Worm (Caenorhabditis elegans) whole organism, mixed stage, embryonic: Measurements from ENCODE around the gene K07H8.12.

Experiments
- M03D4.4 ChIP-seq: sonication (generic microtip); optimal IDR thresholded peaks from 2 replicates; lab custom pipeline; 2017; ENCODE audit warnings: mild to moderate bottlenecking, missing genetic modification characterization, missing compliant biosample characterization
- bed-3 ChIP-seq: fragments of 200-800 bp; sonication (Bioruptor generic); optimal IDR thresholded peaks from 3 replicates; lab custom pipeline; 2018; ENCODE audit warnings: mild to moderate bottlenecking, missing genetic modification characterization, moderate library complexity, missing compliant biosample characterization
- blmp-1 ChIP-seq: fragments of 150-350 bp; optimal IDR thresholded peaks from 2 replicates; lab custom pipeline; 2014; ENCODE audit warnings: missing biosample characterization, missing genetic modification characterization
- ceh-39 ChIP-seq: fragments of 150-350 bp; optimal IDR thresholded peaks from 2 replicates; lab custom pipeline; 2014; ENCODE audit warnings: missing biosample characterization, missing genetic modification characterization
- ces-1 ChIP-seq: fragments of 150-350 bp; optimal IDR thresholded peaks from 2 replicates; lab custom pipeline; 2014; ENCODE audit warnings: missing biosample characterization, missing genetic modification reagents, missing genetic modification characterization
- cnd-1 ChIP-seq: fragments of 200-800 bp; sonication (Bioruptor generic); optimal IDR thresholded peaks from 2 replicates; lab custom pipeline; 2018; ENCODE audit warnings: mild to moderate bottlenecking, missing genetic modification characterization, missing compliant biosample characterization
- elt-1 ChIP-seq: sonication (generic microtip); optimal IDR thresholded peaks from 2 replicates; lab custom pipeline; 2017; ENCODE audit warnings: missing genetic modification characterization, mild to moderate bottlenecking, missing compliant biosample characterization, antibody characterized with exemption, moderate library complexity, borderline replicate concordance; ENCODE audit not compliant: insufficient read depth
- elt-3 ChIP-seq: fragments of 150-350 bp; optimal IDR thresholded peaks from 2 replicates; lab custom pipeline; 2014; ENCODE audit warnings: missing biosample characterization, missing genetic modification characterization
- flh-1 ChIP-seq: fragments of 200-800 bp; sonication (Bioruptor generic); optimal IDR thresholded peaks from 2 replicates; lab custom pipeline; 2018; ENCODE audit warnings: mild to moderate bottlenecking, missing genetic modification characterization, moderate library complexity, missing compliant biosample characterization
- ham-2 ChIP-seq: fragments of 200-800 bp; sonication (Bioruptor generic); optimal IDR thresholded peaks from 2 replicates; lab custom pipeline; 2018; ENCODE audit warnings: mild to moderate bottlenecking, missing genetic modification characterization, missing compliant biosample characterization
- lin-13 ChIP-seq: fragments of 150-350 bp; optimal IDR thresholded peaks from 2 replicates; lab custom pipeline; 2014; ENCODE audit warnings: missing biosample characterization, missing genetic modification characterization
- lin-32 ChIP-seq: fragments of 200-800 bp; sonication (Bioruptor generic); optimal IDR thresholded peaks from 2 replicates; lab custom pipeline; 2018; ENCODE audit warnings: mild to moderate bottlenecking, missing genetic modification characterization, missing compliant biosample characterization
- mab-5 ChIP-seq: fragments of 150-350 bp; optimal IDR thresholded peaks from 2 replicates; lab custom pipeline; 2014; ENCODE audit warnings: missing biosample characterization, missing genetic modification characterization
- mep-1 ChIP-seq: fragments of 150-350 bp; optimal IDR thresholded peaks from 2 replicates; lab custom pipeline; 2017; ENCODE audit warnings: missing biosample characterization, missing genetic modification reagents, missing genetic modification characterization, inconsistent platforms
- mls-2 ChIP-seq: sonication (generic microtip); optimal IDR thresholded peaks from 2 replicates; lab custom pipeline; 2016; ENCODE audit warnings: mild to moderate bottlenecking, missing genetic modification characterization, moderate library complexity, missing compliant biosample characterization
- nhr-12 ChIP-seq: fragments of 150-350 bp; optimal IDR thresholded peaks from 2 replicates; lab custom pipeline; 2014; ENCODE audit warnings: missing biosample characterization, missing genetic modification characterization
- nhr-237 ChIP-seq: fragments of 150-350 bp; optimal IDR thresholded peaks from 2 replicates; lab custom pipeline; 2014; ENCODE audit warnings: missing biosample characterization, missing genetic modification characterization
- nhr-28 ChIP-seq: fragments of 150-350 bp; optimal IDR thresholded peaks from 2 replicates; lab custom pipeline; 2014; ENCODE audit warnings: missing biosample characterization, missing genetic modification characterization
- nhr-76 ChIP-seq: sonication (generic microtip); optimal IDR thresholded peaks from 2 replicates; lab custom pipeline; 2017; ENCODE audit warnings: missing biosample characterization, missing genetic modification characterization
- pha-4 ChIP-seq: fragments of 150-350 bp; optimal IDR thresholded peaks from 2 replicates; lab custom pipeline; 2018; ENCODE audit warnings: missing biosample characterization, missing genetic modification reagents, missing genetic modification characterization
- sem-2 ChIP-seq: fragments of 200-800 bp; sonication (Bioruptor generic); optimal IDR thresholded peaks from 2 replicates; lab custom pipeline; 2018; ENCODE audit warnings: mild to moderate bottlenecking, missing genetic modification characterization, missing compliant biosample characterization
- snpc-4 ChIP-seq: fragments of 150-350 bp; optimal IDR thresholded peaks from 2 replicates; lab custom pipeline; 2014; ENCODE audit warnings: missing biosample characterization, missing genetic modification characterization
- sptf-1 ChIP-seq: sonication (generic microtip); optimal IDR thresholded peaks from 2 replicates; lab custom pipeline; 2017; ENCODE audit warnings: mild to moderate bottlenecking, missing genetic modification characterization, moderate library complexity, missing compliant biosample characterization
- tbx-8 ChIP-seq: fragments of 200-800 bp; sonication (Bioruptor generic); optimal IDR thresholded peaks from 2 replicates; lab custom pipeline; 2018; ENCODE audit warnings: mild to moderate bottlenecking, missing genetic modification characterization, moderate library complexity, missing compliant biosample characterization
- unc-120 ChIP-seq: sonication (generic microtip); optimal IDR thresholded peaks from 2 replicates; lab custom pipeline; 2017; ENCODE audit warnings: missing genetic modification characterization, missing compliant biosample characterization; ENCODE audit not compliant: poor library complexity, severe bottlenecking
- unc-39 ChIP-seq: fragments of 150-350 bp; optimal IDR thresholded peaks from 2 replicates; lab custom pipeline; 2014; ENCODE audit warnings: missing biosample characterization, missing genetic modification characterization
- unc-62 ChIP-seq: fragments of 150-350 bp; optimal IDR thresholded peaks from 2 replicates; lab custom pipeline; 2014; ENCODE audit warnings: missing biosample characterization, missing genetic modification reagents, missing genetic modification characterization
- zip-8 ChIP-seq: fragments of 150-350 bp; optimal IDR thresholded peaks from 2 replicates; lab custom pipeline; 2014; ENCODE audit warnings: missing biosample characterization, missing genetic modification characterization

K07H8.12 gene

DNA sequence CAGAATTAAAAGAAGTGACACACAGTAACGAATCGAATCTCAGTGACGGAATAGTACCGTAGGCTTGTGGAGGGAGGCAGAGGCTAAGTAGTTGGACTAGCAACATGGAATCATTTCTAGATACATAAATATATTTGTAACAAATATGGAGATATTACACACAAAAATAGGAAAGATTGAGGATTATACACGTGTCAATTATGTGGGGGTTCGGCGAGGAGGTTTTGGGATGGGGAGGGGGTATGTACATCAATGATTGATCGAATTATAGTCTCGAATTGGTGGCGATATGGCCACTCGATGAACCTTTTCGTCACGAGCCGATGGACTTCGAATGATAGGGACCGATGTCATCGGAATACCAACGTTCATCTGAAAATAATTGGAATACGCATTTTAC is 30.9 kb upstream of the K07H8.12 start:
- TF ChIP-seq nhr-12 (tag; lab: Kevin White, UChicago) (no peak), nhr-76 (tag; lab: Kevin White, UChicago) (no peak), elt-1 (no peak), mab-5 (tag; lab: Kevin White, UChicago) (no peak), unc-120 (no peak), ces-1 (GFP tag; lab: Kevin White, UChicago) (no peak), mep-1 (no peak)

DNA sequence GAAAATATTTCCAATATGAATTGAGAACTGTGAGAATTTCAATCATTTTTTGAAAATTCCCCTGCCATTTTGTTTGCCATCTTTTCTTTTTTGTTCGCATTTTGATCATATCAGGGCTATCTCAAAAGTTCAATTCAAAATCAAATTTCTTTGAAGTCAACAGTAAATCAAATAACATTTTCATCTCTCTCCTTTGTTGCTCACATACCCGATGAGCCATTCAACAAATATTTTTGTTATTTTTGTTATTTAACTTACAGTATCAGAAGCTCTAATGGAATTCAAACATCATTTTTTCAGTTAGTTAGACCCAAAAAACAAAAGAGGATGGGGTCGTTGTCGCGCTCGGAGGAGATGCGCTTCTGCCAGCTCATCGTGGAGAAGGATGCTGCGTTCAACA is 27.2 kb upstream of the K07H8.12 start, which contains the start of gene vha-5:
vha-5 (plus strand) TSS at position 301 of the 400 bp plus-strand sequence.
- no peak for TF ChIP-seq sptf-1 (tag; lab: Kevin White, UChicago)
- no peak for TF ChIP-seq snpc-4 (tag; lab: Kevin White, UChicago)
- TF ChIP-seq tbx-8, result no peak
- no peak for TF ChIP-seq ceh-39 (tag; lab: Kevin White, UChicago)
- TF ChIP-seq nhr-28, result no peak
- no peak for TF ChIP-seq bed-3 (GFP tag; lab: Kevin White, UChicago)
- no peak for TF ChIP-seq elt-1
- TF ChIP-seq pha-4 (tag; lab: Kevin White, UChicago), result no peak
- no peak for TF ChIP-seq mls-2 (tag; lab: Kevin White, UChicago)
- no peak for TF ChIP-seq ces-1 (GFP tag; lab: Kevin White, UChicago)
- no peak for TF ChIP-seq flh-1
- no peak for TF ChIP-seq elt-3 (tag; lab: Kevin White, UChicago)

DNA sequence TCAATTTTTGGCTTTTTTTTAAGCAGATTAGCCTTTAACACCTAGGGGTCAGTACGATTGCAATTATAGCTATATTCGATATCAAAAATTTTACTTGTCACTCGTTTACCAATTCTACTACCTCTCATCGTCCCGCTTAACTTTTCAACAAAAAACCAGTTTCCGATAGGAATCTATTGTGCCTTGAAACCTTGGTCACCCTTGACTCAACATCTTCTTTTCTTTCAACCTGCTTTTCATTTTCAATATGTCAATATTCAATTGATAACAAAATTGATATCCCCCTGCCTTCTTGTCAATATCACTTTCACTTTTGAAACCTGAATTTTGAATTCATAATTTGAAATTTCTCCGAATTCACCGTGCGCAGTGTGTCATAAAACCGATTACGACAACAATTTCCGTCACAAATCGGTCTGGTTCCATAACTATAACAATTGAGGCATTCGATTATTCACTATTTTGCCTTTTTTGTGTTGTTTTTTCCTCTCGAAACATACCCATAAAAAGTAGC is 26.2 kb upstream of the K07H8.12 start:
- TF ChIP-seq blmp-1, result peak; percentile 61
- no peak for TF ChIP-seq lin-32 (GFP tag; lab: Kevin White, UChicago)
- no peak for TF ChIP-seq lin-13 (tag; lab: Kevin White, UChicago)

DNA sequence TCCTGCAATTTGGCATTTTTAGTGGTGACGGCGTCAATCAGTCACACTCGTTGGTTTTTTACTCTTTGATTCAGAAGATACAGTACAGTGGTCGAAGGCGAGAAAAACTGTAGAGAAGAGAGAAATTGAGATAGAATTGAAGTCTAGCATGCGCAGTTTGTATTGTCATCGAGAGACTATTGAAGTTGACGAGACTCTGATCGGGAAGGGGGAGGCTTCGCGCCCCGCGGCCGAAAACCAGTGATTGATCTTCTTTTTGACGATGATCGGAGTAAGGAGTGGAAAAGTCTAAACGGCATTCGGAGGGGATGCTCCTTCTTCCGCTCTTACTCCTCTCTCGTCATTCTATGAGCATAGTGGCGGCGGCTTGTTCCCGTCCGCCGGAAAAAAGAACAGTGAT is 25.4 kb upstream of the K07H8.12 start:
- TF ChIP-seq nhr-237 (tag; lab: Kevin White, UChicago) (peak; percentile 7), mls-2 (tag; lab: Kevin White, UChicago) (no peak)

DNA sequence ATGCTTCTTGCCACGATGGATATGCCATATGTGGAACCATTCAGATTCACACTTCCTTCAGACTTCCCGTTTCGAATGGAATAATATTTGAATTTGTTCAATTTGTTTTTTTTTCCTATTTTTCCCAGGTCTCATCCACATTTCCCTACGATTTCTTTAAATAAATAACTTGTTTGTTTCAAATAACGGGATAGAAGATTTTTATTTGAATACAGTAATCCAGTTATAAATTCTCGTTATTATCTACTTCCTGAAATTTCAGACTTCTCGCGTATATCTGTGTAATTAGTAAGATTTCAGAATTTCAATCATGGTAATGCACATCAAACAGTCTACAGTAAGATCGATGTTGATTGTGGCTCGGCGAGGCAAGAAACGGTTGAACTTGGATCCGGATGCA is 24.0 kb upstream of the K07H8.12 start, which contains the start of gene F35H10.5:
F35H10.5 (plus strand) TSS at position 301 of the 400 bp plus-strand sequence.
- no peak for TF ChIP-seq pha-4 (tag; lab: Kevin White, UChicago)
- TF ChIP-seq mep-1, result no peak
- TF ChIP-seq elt-3 (tag; lab: Kevin White, UChicago), result no peak
- TF ChIP-seq unc-62 (GFP tag; lab: Kevin White, UChicago), result no peak
- TF ChIP-seq unc-39, result no peak
- TF ChIP-seq ceh-39 (tag; lab: Kevin White, UChicago), result no peak
- TF ChIP-seq sem-2 (GFP tag; lab: Kevin White, UChicago), result no peak
- TF ChIP-seq blmp-1, result no peak

DNA sequence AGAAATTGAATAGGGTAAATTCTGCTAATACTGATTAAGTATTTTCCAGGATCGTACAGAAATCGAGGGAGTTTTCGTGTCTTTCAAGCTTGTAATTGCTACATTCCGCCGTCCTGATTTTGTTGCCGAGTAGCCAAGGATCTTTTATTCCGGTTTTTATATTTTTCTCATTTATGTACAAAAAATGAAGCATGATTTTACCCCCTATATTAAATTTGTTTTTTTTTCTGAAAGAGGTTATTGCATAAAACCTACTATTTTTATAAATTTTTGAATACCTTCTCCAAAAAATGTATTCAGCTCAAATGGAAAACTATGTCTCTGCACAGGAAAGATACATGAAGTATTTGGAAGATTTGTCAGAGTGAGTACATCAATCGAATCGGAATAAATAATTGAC is 23.1 kb upstream of the K07H8.12 start, which contains the start of gene F35H10.6:
F35H10.6 (plus strand) TSS at position 301 of the 400 bp plus-strand sequence.
- TF ChIP-seq M03D4.4 (no peak), cnd-1 (tag; lab: Kevin White, UChicago) (no peak), ceh-39 (tag; lab: Kevin White, UChicago) (no peak), nhr-12 (tag; lab: Kevin White, UChicago) (no peak), lin-13 (tag; lab: Kevin White, UChicago) (no peak)

DNA sequence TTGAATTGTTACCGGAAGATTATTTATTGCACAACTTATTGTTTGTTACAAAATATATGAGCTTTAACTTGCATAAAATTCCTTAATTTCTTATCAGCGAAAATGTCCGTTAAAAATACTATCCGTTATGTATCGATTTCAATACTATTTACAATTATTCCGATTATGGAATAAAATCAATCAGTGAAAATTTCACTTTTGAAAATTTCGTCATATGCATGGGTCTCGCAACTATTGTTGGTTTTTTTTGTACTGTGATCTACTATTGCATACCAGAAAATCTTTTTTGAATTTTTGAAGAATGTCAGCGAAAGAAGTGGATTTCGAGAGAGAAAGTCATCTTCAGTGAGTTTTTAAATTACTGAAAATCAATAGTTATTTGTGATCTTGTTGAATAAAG is 20.7 kb upstream of the K07H8.12 start, which contains the start of gene nprl-3:
nprl-3 (plus strand) TSS at position 301 of the 400 bp plus-strand sequence.
- no peak for TF ChIP-seq unc-62 (GFP tag; lab: Kevin White, UChicago)
- no peak for TF ChIP-seq mab-5 (tag; lab: Kevin White, UChicago)
- TF ChIP-seq ham-2 (GFP tag; lab: Kevin White, UChicago), result no peak
- no peak for TF ChIP-seq pha-4 (tag; lab: Kevin White, UChicago)
- no peak for TF ChIP-seq tbx-8
- TF ChIP-seq nhr-12 (tag; lab: Kevin White, UChicago), result no peak
- no peak for TF ChIP-seq blmp-1
- no peak for TF ChIP-seq mls-2 (tag; lab: Kevin White, UChicago)
- TF ChIP-seq lin-13 (tag; lab: Kevin White, UChicago), result no peak
- TF ChIP-seq mep-1, result no peak
- no peak for TF ChIP-seq zip-8
